Fruit fly (Drosophila melanogaster) whole organism, wandering third instar larva: ENCODE measurements around the gene Amnionless.

Experiments used
- Abd-B ChIP-seq: fragments of >200 bp; optimal IDR thresholded peaks from 2 replicates; lab custom pipeline; 2017; ENCODE audit warnings: missing biosample characterization, missing genetic modification characterization
- CG9705 ChIP-seq: fragments of 200-800 bp; sonication (Bioruptor generic); optimal IDR thresholded peaks from 2 replicates; lab custom pipeline; 2018; ENCODE audit warnings: missing biosample characterization, mild to moderate bottlenecking, missing genetic modification characterization
- CrebA ChIP-seq: fragments of 200-800 bp; sonication (Bioruptor generic); optimal IDR thresholded peaks from 2 replicates; lab custom pipeline; 2016; ENCODE audit warnings: missing biosample characterization, mild to moderate bottlenecking, missing genetic modification characterization, borderline replicate concordance
- Dfd ChIP-seq: fragments of >200 bp; optimal IDR thresholded peaks from 2 replicates; lab custom pipeline; 2017; ENCODE audit warnings: missing biosample characterization, missing genetic modification characterization
- Dif ChIP-seq: fragments of 200-275, 200-300 bp; sonication (Bioruptor generic); optimal IDR thresholded peaks from 2 replicates; lab custom pipeline; 2018; ENCODE audit warnings: missing biosample characterization, missing genetic modification characterization; ENCODE audit not compliant: partially characterized antibody
- HLH106 ChIP-seq: fragments of 200-800 bp; optimal IDR thresholded peaks from 3 replicates; lab custom pipeline; 2019; ENCODE audit warnings: missing biosample characterization, mild to moderate bottlenecking, missing genetic modification characterization, moderate library complexity
- Hnf4 ChIP-seq: fragments of 200-800 bp; sonication (Bioruptor generic); optimal IDR thresholded peaks from 2 replicates; lab custom pipeline; 2016; ENCODE audit warnings: missing biosample characterization, mild to moderate bottlenecking, missing genetic modification characterization
- Hr83 ChIP-seq: fragments of 200-300 bp; sonication (Bioruptor generic); optimal IDR thresholded peaks from 2 replicates; lab custom pipeline; 2016; ENCODE audit warnings: missing biosample characterization, mild to moderate bottlenecking, missing genetic modification characterization, moderate library complexity; ENCODE audit not compliant: poor library complexity, severe bottlenecking
- Jra ChIP-seq: sonication (Bioruptor generic); optimal IDR thresholded peaks from 2 replicates; lab custom pipeline; 2016; ENCODE audit warnings: missing biosample characterization, missing genetic modification characterization
- Mio ChIP-seq: sonication (Bioruptor generic); optimal IDR thresholded peaks from 2 replicates; lab custom pipeline; 2016; ENCODE audit warnings: missing biosample characterization, missing genetic modification characterization
- Myc ChIP-seq: fragments of >200 bp; optimal IDR thresholded peaks from 2 replicates; lab custom pipeline; 2017
- Rel ChIP-seq, 2 experiments: fragments of 200-800 bp; sonication (Bioruptor generic) in 1 of 2; optimal IDR thresholded peaks; 2 replicates in 1 of 2; 3 replicates in 1 of 2; lab custom pipeline; 2016 to 2019; ENCODE audit warnings: mild to moderate bottlenecking in 2 of 2, missing biosample characterization in 2 of 2, missing genetic modification characterization in 2 of 2, moderate library complexity in 1 of 2
- Sp1 ChIP-seq: fragments of 200-800 bp; sonication (Bioruptor generic); optimal IDR thresholded peaks from 3 replicates; lab custom pipeline; 2019; ENCODE audit warnings: missing biosample characterization, mild to moderate bottlenecking, missing genetic modification characterization, moderate library complexity
- Vsx2 ChIP-seq: fragments of 200-300, 225-300 bp; sonication (Bioruptor generic); optimal IDR thresholded peaks from 2 replicates; lab custom pipeline; 2018; ENCODE audit warnings: missing biosample characterization, missing genetic modification characterization; ENCODE audit not compliant: partially characterized antibody
- br ChIP-seq: fragments of 200-800 bp; sonication (Bioruptor generic); optimal IDR thresholded peaks from 2 replicates; lab custom pipeline; 2016; ENCODE audit warnings: missing biosample characterization, missing genetic modification characterization
- brk ChIP-seq: fragments of 200-800 bp; sonication (Bioruptor generic); optimal IDR thresholded peaks from 2 replicates; lab custom pipeline; 2016; ENCODE audit warnings: missing biosample characterization, mild to moderate bottlenecking, missing genetic modification characterization
- dl ChIP-seq, 2 experiments: fragments of 175-275, 200-275 bp in 1 of 2; fragments of 200-275 bp in 1 of 2; sonication (Bioruptor generic); optimal IDR thresholded peaks; lab custom pipeline; 2018; ENCODE audit warnings: mild to moderate bottlenecking in 2 of 2, missing biosample characterization in 2 of 2, missing genetic modification characterization in 2 of 2, moderate library complexity in 2 of 2; ENCODE audit not compliant: partially characterized antibody in 2 of 2, insufficient read depth in 1 of 2
- dmrt93B ChIP-seq: fragments of 200-800 bp; sonication (Bioruptor generic); optimal IDR thresholded peaks from 2 replicates; lab custom pipeline; 2018; ENCODE audit warnings: missing biosample characterization, mild to moderate bottlenecking, missing genetic modification characterization
- dsf ChIP-seq: sonication (Bioruptor generic); optimal IDR thresholded peaks from 2 replicates; lab custom pipeline; 2016; ENCODE audit warnings: missing biosample characterization, missing genetic modification characterization, borderline replicate concordance
- ey ChIP-seq: fragments of 200-800 bp; sonication (Bioruptor generic); optimal IDR thresholded peaks from 2 replicates; lab custom pipeline; 2016; ENCODE audit warnings: missing biosample characterization, missing genetic modification characterization
- foxo ChIP-seq, 2 experiments: fragments of 200-800 bp; sonication (Bioruptor generic); optimal IDR thresholded peaks; 2 replicates in 1 of 2; 3 replicates in 1 of 2; lab custom pipeline; 2016 to 2017; ENCODE audit warnings: missing biosample characterization in 2 of 2, missing genetic modification characterization in 2 of 2
- fru ChIP-seq: fragments of 200-800 bp; sonication (Bioruptor generic); optimal IDR thresholded peaks from 3 replicates; lab custom pipeline; 2016; ENCODE audit warnings: missing biosample characterization, mild to moderate bottlenecking, missing genetic modification characterization
- h ChIP-seq: fragments of 200-800 bp; sonication (Bioruptor generic); optimal IDR thresholded peaks from 3 replicates; lab custom pipeline; 2016; ENCODE audit warnings: missing biosample characterization, mild to moderate bottlenecking, missing genetic modification characterization
- jim ChIP-seq: fragments of 175-275, 200-325 bp; sonication (Bioruptor generic); optimal IDR thresholded peaks from 2 replicates; lab custom pipeline; 2016; ENCODE audit warnings: missing biosample characterization, mild to moderate bottlenecking, missing genetic modification characterization
- lola ChIP-seq: fragments of >200 bp; optimal IDR thresholded peaks from 2 replicates; lab custom pipeline; 2017; ENCODE audit warnings: missing biosample characterization, missing genetic modification characterization
- pan ChIP-seq: fragments of >200 bp; optimal IDR thresholded peaks from 2 replicates; lab custom pipeline; 2017
- psq ChIP-seq: fragments of 200-800 bp; sonication (Bioruptor generic); optimal IDR thresholded peaks from 3 replicates; lab custom pipeline; 2017; ENCODE audit warnings: missing biosample characterization, mild to moderate bottlenecking, missing genetic modification characterization, moderate library complexity
- rgr ChIP-seq: fragments of 200-800 bp; sonication (Bioruptor generic); optimal IDR thresholded peaks from 3 replicates; lab custom pipeline; 2016; ENCODE audit warnings: missing biosample characterization, mild to moderate bottlenecking, missing genetic modification characterization
- sage ChIP-seq: fragments of 200-800 bp; sonication (Bioruptor generic); optimal IDR thresholded peaks from 2 replicates; lab custom pipeline; 2016; ENCODE audit warnings: missing biosample characterization, mild to moderate bottlenecking, missing genetic modification characterization
- sv ChIP-seq: fragments of 200-800 bp; sonication (Bioruptor generic); optimal IDR thresholded peaks from 3 replicates; lab custom pipeline; 2016; ENCODE audit warnings: missing biosample characterization, missing genetic modification characterization

Amnionless gene

DNA sequence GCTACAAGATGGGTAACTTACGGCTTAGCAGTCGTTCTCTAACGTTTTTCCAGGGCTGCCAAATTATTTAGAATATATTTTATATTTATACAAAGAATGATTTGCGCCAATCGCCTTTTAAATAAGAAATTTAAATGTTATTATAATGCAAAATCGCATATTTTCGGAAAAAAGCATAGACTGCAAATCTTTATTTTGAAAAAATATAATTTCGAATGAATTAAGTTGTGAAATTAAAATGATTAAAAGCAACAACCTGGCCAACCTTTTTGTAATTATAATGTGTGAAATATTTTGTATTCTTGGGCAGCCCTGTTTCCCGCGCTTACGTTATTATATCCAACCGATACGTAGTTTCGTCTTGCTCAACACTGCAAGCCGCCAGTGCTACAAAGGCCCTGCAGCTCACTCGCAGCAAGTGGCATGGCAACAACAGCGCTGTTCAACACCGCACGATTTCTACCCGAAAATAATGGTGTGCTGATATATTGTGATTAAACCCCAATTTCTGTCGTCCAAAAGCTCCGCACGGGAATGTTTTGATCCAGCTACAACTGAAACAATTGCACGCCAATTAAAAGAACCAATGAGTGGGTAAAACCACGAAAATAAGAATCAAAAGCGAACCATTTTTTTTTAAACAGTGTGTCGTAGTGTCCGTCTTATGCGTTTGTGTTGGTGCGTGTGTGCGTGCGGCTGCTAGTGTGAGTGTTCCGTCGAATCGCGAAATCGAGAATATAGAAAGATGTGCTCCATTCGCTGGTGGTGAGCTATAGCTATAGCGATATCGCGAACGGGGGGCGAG lies 8.7 kb upstream of the Amnionless start, which contains the start of gene Pi3K21B (continued):
- TF ChIP-seq fru, result peak; percentile 92
- TF ChIP-seq h (GFP tag; lab: Kevin White, UChicago), result peak; percentile 90
- TF ChIP-seq HLH106, result peak; percentile 93
- TF ChIP-seq, all 38 proteins: peak for 28

DNA sequence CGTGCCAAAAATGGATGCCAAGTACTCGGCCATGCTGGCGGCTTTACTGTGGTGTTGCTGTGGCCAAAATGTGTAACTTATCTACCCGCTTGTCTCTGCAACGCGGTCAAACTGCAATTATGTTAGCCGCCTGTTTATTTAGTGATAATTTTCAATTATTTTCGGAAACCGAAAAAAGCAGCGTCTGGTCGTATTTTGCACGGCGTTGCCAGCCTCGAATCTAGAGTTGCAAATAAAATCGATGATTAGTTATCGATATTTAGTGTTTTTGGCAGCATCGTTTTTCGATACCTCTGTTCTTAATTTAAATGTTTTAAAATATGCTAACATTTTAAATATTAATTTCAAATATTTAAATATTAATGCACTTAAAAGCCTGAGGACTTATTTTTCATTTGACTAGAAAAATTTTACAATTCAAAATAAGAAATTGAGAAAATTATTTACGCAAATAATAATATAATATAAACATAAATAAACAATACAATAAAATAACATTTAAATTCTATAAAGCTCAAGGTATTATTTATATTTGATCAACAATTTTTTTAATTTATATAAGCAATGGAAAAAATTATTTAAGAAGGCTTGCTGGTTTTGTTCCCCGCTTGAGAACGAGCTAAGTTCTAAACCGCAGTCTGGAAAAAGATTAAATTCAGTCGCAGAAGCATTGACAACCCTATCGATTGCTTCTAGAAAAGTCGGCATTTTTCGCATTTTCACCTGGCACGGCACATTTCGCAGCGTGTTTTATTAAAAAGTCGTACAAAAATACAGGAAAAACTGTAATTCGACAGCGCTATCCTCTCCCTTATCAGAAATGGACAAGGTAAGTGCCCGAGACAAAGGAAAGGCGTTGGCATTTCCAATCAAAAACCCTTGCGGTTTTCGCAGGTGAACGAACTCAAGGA lies 5.8 kb upstream of the Amnionless start, which contains the start of the genes U2af38 and Stip1:
Gene U2af38, minus strand, starts transcription at position 230 of the 911 bp plus-strand sequence.
Gene Stip1, plus strand, starts transcription at position 671 of the 911 bp plus-strand sequence.
- TF ChIP-seq br (no peak), pan (lab: Kevin White, UChicago) (no peak), Mio (GFP tag; lab: Kevin White, UChicago) (no peak), Vsx2 (GFP tag; lab: Kevin White, UChicago) (no peak), sv (GFP tag; lab: Kevin White, UChicago) (peak; percentile 6), Hnf4 (GFP tag; lab: Kevin White, UChicago) (no peak), rgr (GFP tag; lab: Kevin White, UChicago) (peak; percentile 36), Sp1 (peak; percentile 28), Hr83 (GFP tag; lab: Kevin White, UChicago) (peak; percentile 29), HLH106 (peak; percentile 14)

DNA sequence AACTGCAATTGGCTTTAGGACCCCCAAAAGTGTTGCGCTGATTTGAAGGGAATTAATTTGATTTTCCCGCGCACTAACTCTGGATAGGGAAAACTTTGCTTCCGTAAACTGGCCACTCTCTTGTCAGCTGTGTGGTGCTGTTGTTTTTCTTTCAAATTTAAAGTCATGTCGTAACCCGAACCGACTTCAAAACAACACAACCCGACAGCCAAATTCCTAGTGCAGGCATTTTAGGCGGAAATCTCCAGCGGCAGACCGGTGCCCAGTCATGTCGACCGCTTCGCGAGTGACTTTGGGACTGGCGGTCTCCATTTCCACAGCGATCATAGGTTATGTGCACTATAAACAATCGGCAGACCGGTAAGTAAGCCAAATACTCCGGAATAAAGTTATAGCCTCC lies 3.4 kb upstream of the Amnionless start, which contains the start of gene CG11562:
Gene CG11562, plus strand, starts transcription at position 119 of the 400 bp plus-strand sequence.
- no peak for TF ChIP-seq dmrt93B (GFP tag; lab: Kevin White, UChicago)

DNA sequence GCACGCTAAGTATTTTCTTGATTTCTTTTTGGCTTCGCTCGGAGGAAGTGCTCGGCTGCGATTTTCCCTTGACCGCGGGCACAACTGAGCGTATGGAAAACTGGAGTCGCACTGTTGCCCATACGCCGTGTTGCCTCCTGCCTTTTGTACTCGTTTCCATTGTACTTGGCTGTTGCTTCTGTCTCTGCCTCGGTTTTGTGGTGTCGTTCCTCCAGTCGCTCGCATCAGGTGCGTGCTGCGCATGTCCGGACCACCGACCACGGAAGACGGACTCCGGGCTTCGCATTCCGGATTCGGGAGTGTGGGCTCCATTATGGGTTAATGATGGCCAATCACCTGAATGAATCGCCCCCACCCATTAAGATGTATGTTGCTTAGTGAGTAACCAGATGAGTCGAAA lies 2.7 kb upstream of the Amnionless start, which contains the start of gene CG3625:
Gene CG3625, minus strand, starts transcription at position 139 of the 400 bp plus-strand sequence.
- TF ChIP-seq Vsx2 (GFP tag; lab: Kevin White, UChicago), result no peak
- no peak for TF ChIP-seq CG9705 (GFP tag; lab: Kevin White, UChicago)
- no peak for TF ChIP-seq Myc (lab: Kevin White, UChicago)
- no peak for TF ChIP-seq Dfd (GFP tag; lab: Kevin White, UChicago)
- TF ChIP-seq foxo (GFP tag; optimal IDR thresholded peaks at IDR 0.05; lab: Kevin White, UChicago), result no peak
- TF ChIP-seq pan (lab: Kevin White, UChicago), result no peak
- no peak for TF ChIP-seq fru
- no peak for TF ChIP-seq Abd-B
- no peak for TF ChIP-seq HLH106
- no peak for TF ChIP-seq Hnf4 (GFP tag; lab: Kevin White, UChicago)
- TF ChIP-seq Jra (GFP tag; lab: Kevin White, UChicago), result no peak
- TF ChIP-seq CrebA (GFP tag; lab: Kevin White, UChicago), result no peak
- no peak for TF ChIP-seq jim (GFP tag; lab: Kevin White, UChicago)
- TF ChIP-seq lola, result no peak
- TF ChIP-seq Sp1, result no peak
- no peak for TF ChIP-seq ey
- no peak for TF ChIP-seq br
- no peak for TF ChIP-seq dl (GFP tag; optimal IDR thresholded peaks at IDR 0.05; lab: Kevin White, UChicago; ENCODE audit: insufficient read depth in 1 of 2, partially characterized antibody in 2 of 2)
- TF ChIP-seq rgr (GFP tag; lab: Kevin White, UChicago), result no peak

DNA sequence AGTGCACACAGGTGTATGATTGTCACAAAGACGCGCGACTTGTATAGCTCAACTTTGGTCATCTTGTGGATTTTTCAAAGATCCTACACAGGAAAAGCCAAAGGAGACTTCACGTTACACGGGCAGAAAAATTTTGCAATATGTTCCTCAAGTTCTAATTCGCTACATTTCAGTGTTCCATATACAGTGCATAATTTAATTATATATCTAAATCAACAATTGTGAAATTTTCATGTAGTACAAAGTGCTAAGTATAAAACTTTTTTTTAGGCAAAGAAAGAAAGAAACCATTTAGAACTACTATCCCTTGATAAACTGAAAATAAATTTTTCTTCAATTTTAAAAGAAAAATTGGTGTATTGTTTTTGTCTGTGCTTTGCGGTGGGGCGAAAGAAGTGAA lies 2.0 kb upstream of the Amnionless start:
- TF ChIP-seq Abd-B (no peak), Hnf4 (GFP tag; lab: Kevin White, UChicago) (no peak), rgr (GFP tag; lab: Kevin White, UChicago) (no peak), Rel (GFP tag; optimal IDR thresholded peaks at IDR 0.05; lab: Kevin White, UChicago) (no peak), Rel (tag; optimal IDR thresholded peaks at IDR 0.05; lab: Kevin White, UChicago) (no peak), sage (GFP tag; lab: Kevin White, UChicago) (no peak), Dif (GFP tag; lab: Kevin White, UChicago) (no peak), CG9705 (GFP tag; lab: Kevin White, UChicago) (no peak), brk (GFP tag; lab: Kevin White, UChicago) (no peak), dsf (GFP tag; lab: Kevin White, UChicago) (no peak), CrebA (GFP tag; lab: Kevin White, UChicago) (no peak), psq (GFP tag; lab: Kevin White, UChicago) (no peak), Hr83 (GFP tag; lab: Kevin White, UChicago) (no peak), Sp1 (no peak)
